Worm (Caenorhabditis elegans) whole organism, L4 larva: ENCODE results near the gene nspe-5.
"Not testable (repeated sequence)": the region's sequence is repeated elsewhere in the genome, so short reads cannot be mapped to it uniquely, and the experiment has no call there.

Source experiments
- D1046.2 ChIP-seq: fragments of 200-800 bp; sonication (Bioruptor generic); IDR thresholded peaks from 2 replicates; pipeline ENCODE4 v1.3.6; 2022; ENCODE audit warnings: missing genetic modification characterization, missing compliant biosample characterization
- F49E8.2 ChIP-seq: sonication (generic microtip); optimal IDR thresholded peaks from 2 replicates; lab custom pipeline; 2016; ENCODE audit warnings: missing compliant biosample characterization, mild to moderate bottlenecking, missing genetic modification characterization, borderline replicate concordance
- Y75B8A.6 ChIP-seq: fragments of 200-800 bp; sonication (Bioruptor generic); IDR thresholded peaks from 2 replicates; pipeline ENCODE4 v1.3.6; 2022; ENCODE audit warnings: missing genetic modification reagents, missing genetic modification characterization, missing compliant biosample characterization
- ZK546.5 ChIP-seq, 2 experiments: sonication (generic microtip); optimal IDR thresholded peaks; 2 replicates each; lab custom pipeline; 2017; ENCODE audit warnings: missing biosample characterization in 2 of 2, missing genetic modification characterization in 2 of 2
- aha-1 ChIP-seq: fragments of 150-350 bp; peaks from one replicate; lab custom pipeline; 2014; ENCODE audit warnings: missing biosample characterization, missing genetic modification characterization
- ceh-20 ChIP-seq: fragments of 200-800 bp; sonication (Bioruptor generic); IDR thresholded peaks from 2 replicates; pipeline ENCODE4 v1.3.6; 2022; ENCODE audit warnings: missing genetic modification reagents, missing genetic modification characterization, missing compliant biosample characterization
- ceh-44 ChIP-seq: fragments of 200-800 bp; sonication (Bioruptor generic); IDR thresholded peaks from 2 replicates; pipeline ENCODE4 v1.3.6; 2022; ENCODE audit warnings: missing genetic modification reagents, missing genetic modification characterization, missing compliant biosample characterization
- ceh-62 ChIP-seq: sonication (generic microtip); optimal IDR thresholded peaks from 2 replicates; lab custom pipeline; 2017; ENCODE audit warnings: missing biosample characterization, missing genetic modification characterization
- cey-2 ChIP-seq: sonication (generic microtip); optimal IDR thresholded peaks from 3 replicates; lab custom pipeline; 2017; ENCODE audit warnings: missing genetic modification characterization, mild to moderate bottlenecking, missing compliant biosample characterization, antibody characterized with exemption, borderline replicate concordance; ENCODE audit not compliant: insufficient read depth
- daf-12 ChIP-seq: fragments of 150-350 bp; optimal IDR thresholded peaks from 2 replicates; lab custom pipeline; 2014; ENCODE audit warnings: missing biosample characterization, missing genetic modification reagents, missing genetic modification characterization
- dmd-6 ChIP-seq: fragments of 200-800 bp; sonication (Bioruptor generic); IDR thresholded peaks from 2 replicates; pipeline ENCODE4 v1.3.6; 2022; ENCODE audit warnings: missing genetic modification reagents, missing genetic modification characterization, missing compliant biosample characterization
- hif-1 ChIP-seq, 2 experiments: sonication (generic microtip); optimal IDR thresholded peaks; 2 replicates each; lab custom pipeline; 2016 to 2017; ENCODE audit warnings: missing compliant biosample characterization in 2 of 2, missing genetic modification characterization in 2 of 2, missing genetic modification reagents in 2 of 2, missing genotype in 2 of 2, mild to moderate bottlenecking in 1 of 2
- hlh-11 ChIP-seq: fragments of 200-800 bp; sonication (Bioruptor generic); optimal IDR thresholded peaks from 2 replicates; lab custom pipeline; 2018; ENCODE audit warnings: mild to moderate bottlenecking, missing genetic modification characterization, missing compliant biosample characterization
- hlh-30 ChIP-seq: sonication (generic microtip); optimal IDR thresholded peaks from 2 replicates; lab custom pipeline; 2017; ENCODE audit warnings: antibody characterized with exemption, mild to moderate bottlenecking, missing genetic modification characterization, missing compliant biosample characterization; ENCODE audit not compliant: insufficient read depth
- lim-7 ChIP-seq: fragments of 200-800 bp; sonication (Bioruptor generic); IDR thresholded peaks from 2 replicates; pipeline ENCODE4 v1.3.6; 2022; ENCODE audit warnings: missing genetic modification characterization, missing compliant biosample characterization
- lin-1 ChIP-seq: fragments of 200-800 bp; sonication (Bioruptor generic); IDR thresholded peaks from 2 replicates; pipeline ENCODE4 v1.3.6; 2022; ENCODE audit warnings: missing genetic modification reagents, missing genetic modification characterization, missing compliant biosample characterization
- lin-13 ChIP-seq: fragments of 150-350 bp; optimal IDR thresholded peaks from 2 replicates; lab custom pipeline; 2014; ENCODE audit warnings: missing biosample characterization, missing genetic modification reagents, missing genetic modification characterization
- lin-29 ChIP-seq: fragments of 200-800 bp; sonication (Bioruptor generic); IDR thresholded peaks from 2 replicates; pipeline ENCODE4 v1.3.6; 2022; ENCODE audit warnings: missing genetic modification reagents, missing genetic modification characterization, missing compliant biosample characterization
- lin-39 ChIP-seq: fragments of 150-350 bp; optimal IDR thresholded peaks from 2 replicates; lab custom pipeline; 2014; ENCODE audit warnings: missing biosample characterization, missing genetic modification reagents, missing genetic modification characterization
- mdl-1 ChIP-seq, 2 experiments: fragments of 150-350 bp in 1 of 2; sonication (generic microtip) in 1 of 2; optimal IDR thresholded peaks; 2 replicates each; lab custom pipeline; 2014 to 2017; ENCODE audit warnings: missing biosample characterization in 2 of 2, missing genetic modification characterization in 2 of 2
- mxl-3 ChIP-seq: fragments of 200-800 bp; sonication (Bioruptor generic); optimal IDR thresholded peaks from 2 replicates; lab custom pipeline; 2018; ENCODE audit warnings: mild to moderate bottlenecking, missing genetic modification characterization, missing compliant biosample characterization
- nhr-10 ChIP-seq: fragments of 150-350 bp; optimal IDR thresholded peaks from 2 replicates; lab custom pipeline; 2014; ENCODE audit warnings: missing biosample characterization, missing genetic modification characterization
- nhr-25 ChIP-seq: sonication (generic microtip); optimal IDR thresholded peaks from 2 replicates; lab custom pipeline; 2017; ENCODE audit warnings: missing genetic modification characterization, mild to moderate bottlenecking, missing compliant biosample characterization, antibody characterized with exemption, moderate library complexity, borderline replicate concordance; ENCODE audit not compliant: insufficient read depth
- nhr-28 ChIP-seq: fragments of 150-350 bp; optimal IDR thresholded peaks from 2 replicates; lab custom pipeline; 2014; ENCODE audit warnings: missing biosample characterization, missing genetic modification characterization
- nhr-48 ChIP-seq: sonication (generic microtip); optimal IDR thresholded peaks from 2 replicates; lab custom pipeline; 2016; ENCODE audit warnings: mild to moderate bottlenecking, missing genetic modification characterization, missing compliant biosample characterization
- nhr-76 ChIP-seq: fragments of 150-350 bp; optimal IDR thresholded peaks from 2 replicates; lab custom pipeline; 2014; ENCODE audit warnings: missing biosample characterization, missing genetic modification characterization
- rbr-2 ChIP-seq: sonication (generic microtip); optimal IDR thresholded peaks from 2 replicates; lab custom pipeline; 2016; ENCODE audit warnings: missing genotype, missing genetic modification characterization, missing compliant biosample characterization
- sdz-12 ChIP-seq: fragments of 200-800 bp; sonication (Bioruptor generic); optimal IDR thresholded peaks from 2 replicates; lab custom pipeline; 2018; ENCODE audit warnings: mild to moderate bottlenecking, missing genetic modification characterization, missing compliant biosample characterization
- spr-3 ChIP-seq: fragments of 200-800 bp; sonication (Bioruptor generic); optimal IDR thresholded peaks from 2 replicates; lab custom pipeline; 2018; ENCODE audit warnings: mild to moderate bottlenecking, missing genetic modification characterization, missing compliant biosample characterization
- unc-62 ChIP-seq, 3 experiments: fragments of 150-350 bp in 1 of 3; sonication (generic microtip); optimal IDR thresholded peaks in 2 of 3; peaks in 1 of 3; 1 replicate in 1 of 3; 2 replicates in 2 of 3; lab custom pipeline; 2014 to 2017; ENCODE audit warnings: missing biosample characterization in 3 of 3, missing genetic modification characterization in 3 of 3, missing genetic modification reagents in 3 of 3, missing genotype in 1 of 3
- zfp-2 ChIP-seq: sonication (generic microtip); optimal IDR thresholded peaks from 2 replicates; lab custom pipeline; 2016; ENCODE audit warnings: mild to moderate bottlenecking, missing genetic modification characterization, missing compliant biosample characterization
- zfp-3 ChIP-seq: fragments of 200-800 bp; sonication (Bioruptor generic); conservative IDR thresholded peaks from 2 replicates; pipeline ENCODE4 v1.3.6; 2022; ENCODE audit warnings: missing genetic modification reagents, missing genetic modification characterization, missing compliant biosample characterization
- ztf-11 ChIP-seq: fragments of 150-350 bp; optimal IDR thresholded peaks from 2 replicates; lab custom pipeline; 2014; ENCODE audit warnings: missing biosample characterization, missing genetic modification characterization

The nspe-5 gene

ce11 chrII:12621908-12622566 is 6.6 kb upstream of the nspe-5 start, which contains the start of gene nspe-8 (continued):
- TF ChIP-seq F49E8.2 (tag; lab: Kevin White, UChicago), result no peak
- TF ChIP-seq dmd-6 (GFP tag; lab: Robert Waterston, UW), result peak; percentile 40; the same call in 1 of the 2 replicates
- TF ChIP-seq ZK546.5 (tag; optimal IDR thresholded peaks at IDR 0.05; lab: Kevin White, UChicago), result no peak
- TF ChIP-seq lin-1 (GFP tag; lab: Robert Waterston, UW), result no peak
- no peak for TF ChIP-seq ceh-44 (GFP tag; lab: Robert Waterston, UW)
- TF ChIP-seq ceh-62 (tag; lab: Kevin White, UChicago), result no peak
- no peak for TF ChIP-seq nhr-76 (tag; lab: Kevin White, UChicago)

- TF ChIP-seq ceh-20, result peak; percentile 55; the same call in 1 of the 2 replicates
- TF ChIP-seq dmd-6 (GFP tag; lab: Robert Waterston, UW), result peak; percentile 21; the same call in 1 of the 2 replicates
- TF ChIP-seq lin-29, result no peak
- TF ChIP-seq hif-1 (tag; optimal IDR thresholded peaks at IDR 0.05; lab: Kevin White, UChicago), result peak in 1 of 2 experiments; percentile 11
- no peak for TF ChIP-seq daf-12 (tag; lab: Kevin White, UChicago)
Observed at ce11 chrII:12622843-12623242, 5.8 kb upstream of the nspe-5 start.

ce11 chrII:12624433-12624832 is 4.2 kb upstream of the nspe-5 start, which contains the start of gene Y38E10A.14:
Gene Y38E10A.14, minus strand, starts transcription at chrII:12624533.
- TF ChIP-seq spr-3 (GFP tag; lab: Kevin White, UChicago); ztf-11 (tag; lab: Kevin White, UChicago); Y75B8A.6 (GFP tag; lab: Robert Waterston, UW): not testable (repeated sequence)

- TF ChIP-seq lin-13 (no peak), hif-1 (tag; optimal IDR thresholded peaks at IDR 0.05; lab: Kevin White, UChicago) (peak in 1 of 2 experiments; percentile 86), nhr-76 (tag; lab: Kevin White, UChicago) (peak; percentile 41), D1046.2 (GFP tag; lab: Robert Waterston, UW) (no peak), unc-62 (GFP tag; optimal IDR thresholded peaks at IDR 0.05 in 1 of 2; lab: Kevin White, UChicago) (peak in 1 of 2 experiments; percentile 97), unc-62 (tag; optimal IDR thresholded peaks at IDR 0.05; lab: Kevin White, UChicago) (no peak), mxl-3 (peak; percentile 68), sdz-12 (GFP tag; lab: Kevin White, UChicago) (no peak), cey-2 (peak; percentile 79), nhr-25 (tag; lab: Kevin White, UChicago) (peak; percentile 52), ceh-20 (0 out of 2 replicates have a peak, but pooled peaks have one; percentile 19), hlh-30 (peak; percentile 54), mdl-1 (tag; optimal IDR thresholded peaks at IDR 0.05; lab: Kevin White, UChicago) (peak; percentile 35 to 85), hlh-11 (tag; lab: Kevin White, UChicago) (peak; percentile 76), zfp-3 (no peak), lim-7 (GFP tag; lab: Robert Waterston, UW) (no peak), rbr-2 (tag; lab: Kevin White, UChicago) (no peak), nhr-28 (tag; lab: Kevin White, UChicago) (peak; percentile 90), nhr-48 (tag; lab: Kevin White, UChicago) (peak; percentile 70), zfp-2 (tag; lab: Kevin White, UChicago) (no peak), nhr-10 (peak; percentile 10), lin-39 (no peak), aha-1 (tag; lab: Kevin White, UChicago) (peak; percentile 66), dmd-6 (GFP tag; lab: Robert Waterston, UW) (peak; percentile 70)
- TF ChIP-seq, all 104 proteins: peak for 15
Observed at ce11 chrII:12625673-12626072, 3.0 kb upstream of the nspe-5 start.
